Fruit fly (Drosophila melanogaster): ENCODE data around the gene MnM.

Gene MnM

DNA sequence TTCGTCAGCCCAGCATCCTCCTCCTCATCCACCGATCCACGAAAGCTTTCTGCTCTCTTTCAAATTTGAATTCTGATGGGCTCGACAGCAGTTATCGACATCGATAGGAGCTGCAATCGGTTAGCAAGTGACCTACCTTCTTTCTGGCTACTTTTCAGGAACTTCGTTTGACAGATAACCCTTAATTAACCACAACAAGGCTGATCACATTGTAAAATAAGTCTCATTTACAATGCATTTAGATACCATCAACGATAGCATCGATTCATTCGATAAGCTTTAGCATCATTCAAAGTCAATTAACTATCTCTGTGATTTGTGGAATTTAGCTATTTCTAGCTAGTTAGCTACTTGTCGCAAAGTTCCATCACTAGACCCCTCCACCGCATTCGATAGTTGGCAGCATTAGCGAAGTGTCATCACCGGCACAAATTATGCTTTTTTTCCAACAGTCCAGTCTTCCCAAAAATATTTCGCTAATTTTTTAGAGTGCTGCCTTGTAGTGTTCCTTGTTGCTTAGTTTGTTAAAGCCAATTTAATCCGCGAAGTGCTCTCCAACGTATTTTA is at the start of gene MnM, which contains the start of gene Girdin (continued):
- TF ChIP-seq H15 (GFP tag; IDR thresholded peaks at IDR 0.05) (no peak), Sox100B (GFP tag; optimal IDR thresholded peaks at IDR 0.05) (no peak), dm (GFP tag; optimal IDR thresholded peaks at IDR 0.05) (peak; percentile 77), crp (GFP tag; optimal IDR thresholded peaks at IDR 0.05) (peak in 1 of 2 experiments; percentile 35), CG11504 (tag; optimal IDR thresholded peaks at IDR 0.05) (no peak), Trl (optimal IDR thresholded peaks at IDR 0.05) (peak in 1 of 2 experiments; percentile 22), Trl (GFP tag; optimal IDR thresholded peaks at IDR 0.05) (peak; percentile 77), CG10565 (GFP tag; optimal IDR thresholded peaks at IDR 0.05) (no peak), croc (GFP tag; conservative IDR thresholded peaks at IDR 0.05) (no peak), ERR (GFP tag; optimal IDR thresholded peaks at IDR 0.05) (peak; percentile 55), CG17186 (GFP tag; optimal IDR thresholded peaks at IDR 0.05) (peak; percentile 53), fu2 (GFP tag; optimal IDR thresholded peaks at IDR 0.05) (peak; percentile 82), chn (GFP tag; optimal IDR thresholded peaks at IDR 0.05) (peak; percentile 78), CG5180 (GFP tag; optimal IDR thresholded peaks at IDR 0.05) (no peak), YL-1 (GFP tag; optimal IDR thresholded peaks at IDR 0.05) (peak; percentile 19), jigr1 (GFP tag; IDR thresholded peaks at IDR 0.05) (no peak), shn (GFP tag; optimal IDR thresholded peaks at IDR 0.05) (peak; percentile 87), CG34224 (GFP tag; IDR thresholded peaks at IDR 0.05; ENCODE audit: partially characterized antibody) (peak; percentile 74; the same call in 2 of the 3 replicates), Dek (tag; optimal IDR thresholded peaks at IDR 0.05) (peak; percentile 29), nmo (GFP tag; optimal IDR thresholded peaks at IDR 0.05) (peak; percentile 87), CkIIα-i1 (GFP tag; IDR thresholded peaks at IDR 0.05) (no peak), CG42726 (GFP tag; IDR thresholded peaks at IDR 0.05; ENCODE audit: partially characterized antibody) (0 out of 2 replicates have a peak, but pooled peaks have one; percentile 49), vvl (GFP tag; IDR thresholded peaks at IDR 0.05) (peak; percentile 41; the same call in 1 of the 2 replicates), Hmx (GFP tag; optimal IDR thresholded peaks at IDR 0.05) (no peak), HLH4C (GFP tag; IDR thresholded peaks at IDR 0.05; ENCODE audit: partially characterized antibody) (peak; percentile 88), CG30403 (GFP tag; optimal IDR thresholded peaks at IDR 0.05) (peak; percentile 87), Neu2 (GFP tag; optimal IDR thresholded peaks at IDR 0.05; ENCODE audit: borderline replicate concordance) (peak; percentile 50), stc (GFP tag; IDR thresholded peaks at IDR 0.05) (no peak), twi (tag; optimal IDR thresholded peaks at IDR 0.05) (peak; percentile 43), CG11398 (GFP tag; optimal IDR thresholded peaks at IDR 0.05) (no peak), en (GFP tag; optimal IDR thresholded peaks at IDR 0.05) (no peak), CHES-1-like (GFP tag; optimal IDR thresholded peaks at IDR 0.05) (peak; percentile 86), CG13123 (GFP tag; optimal IDR thresholded peaks at IDR 0.05) (no peak), CG1529 (GFP tag; optimal IDR thresholded peaks at IDR 0.05) (no peak), Antp (GFP tag; optimal IDR thresholded peaks at IDR 0.05) (peak; percentile 82), CG3281 (GFP tag; optimal IDR thresholded peaks at IDR 0.05) (no peak), ap (GFP tag; IDR thresholded peaks at IDR 0.05) (no peak), Myb (GFP tag; optimal IDR thresholded peaks at IDR 0.05) (peak; percentile 89), caup (GFP tag; optimal IDR thresholded peaks at IDR 0.05; ENCODE audit: severe bottlenecking) (no peak), ATbp (GFP tag; optimal IDR thresholded peaks at IDR 0.05) (no peak), CG4424 (GFP tag; optimal IDR thresholded peaks at IDR 0.05) (peak; percentile 59), fd96Cb (tag; optimal IDR thresholded peaks at IDR 0.05) (peak; percentile 16), ato (GFP tag; IDR thresholded peaks at IDR 0.05; ENCODE audit: partially characterized antibody) (peak; percentile 64; the same call in 1 of the 2 replicates), her (GFP tag; optimal IDR thresholded peaks at IDR 0.05) (peak; percentile 75), CG7839 (tag; optimal IDR thresholded peaks at IDR 0.05) (no peak), tin (GFP tag; optimal IDR thresholded peaks at IDR 0.05) (peak; percentile 69), ac (GFP tag; optimal IDR thresholded peaks at IDR 0.05) (no peak), CG9817 (tag; optimal IDR thresholded peaks at IDR 0.05) (peak; percentile 67), CG7987 (GFP tag; optimal IDR thresholded peaks at IDR 0.05) (no peak), sqz (GFP tag; optimal IDR thresholded peaks at IDR 0.05) (no peak)
